Worm (Caenorhabditis elegans): ENCODE results near the gene F46H5.3.

Gene F46H5.3

ce11 chrX:7209151-7209550, 29.3 kb downstream of the F46H5.3 start:
- TF ChIP-seq pqm-1 (tag; optimal IDR thresholded peaks at IDR 0.05) (no peak), lin-14 (GFP tag; optimal IDR thresholded peaks at IDR 0.05) (no peak), lin-13 (GFP tag; optimal IDR thresholded peaks at IDR 0.05) (no peak)

ce11 chrX:7206419-7206818, 32.0 kb downstream of the F46H5.3 start, which contains the start of gene ZK867.2:
TSS of gene ZK867.2 (plus strand) at chrX:7206719.
- TF ChIP-seq hlh-4 (tag; optimal IDR thresholded peaks at IDR 0.05) (no peak), unc-86 (tag; optimal IDR thresholded peaks at IDR 0.05) (no peak), ztf-11 (tag; optimal IDR thresholded peaks at IDR 0.05) (no peak), lin-35 (GFP tag; optimal IDR thresholded peaks at IDR 0.05) (no peak), ceh-63 (GFP tag; optimal IDR thresholded peaks at IDR 0.05) (no peak), egl-27 (tag; optimal IDR thresholded peaks at IDR 0.05) (no peak), tlp-1 (tag; optimal IDR thresholded peaks at IDR 0.05) (no peak), unc-30 (tag; optimal IDR thresholded peaks at IDR 0.05) (no peak), lir-3 (tag; optimal IDR thresholded peaks at IDR 0.05; ENCODE audit: poor library complexity) (no peak), ceh-82 (tag; optimal IDR thresholded peaks at IDR 0.05) (no peak), nhr-20 (tag; optimal IDR thresholded peaks at IDR 0.05) (no peak), nhr-11 (tag; optimal IDR thresholded peaks at IDR 0.05) (no peak), fkh-8 (tag; optimal IDR thresholded peaks at IDR 0.05) (no peak), mef-2 (tag; optimal IDR thresholded peaks at IDR 0.05) (no peak), nhr-90 (tag; optimal IDR thresholded peaks at IDR 0.05; ENCODE audit: poor library complexity) (no peak), nhr-84 (tag; optimal IDR thresholded peaks at IDR 0.05) (no peak), zag-1 (tag; optimal IDR thresholded peaks at IDR 0.05) (no peak), blmp-1 (tag; optimal IDR thresholded peaks at IDR 0.05) (no peak), unc-130 (tag; optimal IDR thresholded peaks at IDR 0.05) (no peak), mep-1 (tag; optimal IDR thresholded peaks at IDR 0.05) (no peak)

ce11 chrX:7205195-7205594, 33.3 kb downstream of the F46H5.3 start, which contains the start of gene C55B6.5:
TSS of gene C55B6.5 (minus strand) at chrX:7205295.
- TF ChIP-seq skn-1 (tag; optimal IDR thresholded peaks at IDR 0.05), result no peak
- no peak for TF ChIP-seq ceh-8 (GFP tag; optimal IDR thresholded peaks at IDR 0.05)
- no peak for TF ChIP-seq unc-98 (GFP tag; IDR thresholded peaks at IDR 0.05)
- no peak for TF ChIP-seq hlh-4 (tag; optimal IDR thresholded peaks at IDR 0.05)

- TF ChIP-seq efl-1 (optimal IDR thresholded peaks at IDR 0.05), result no peak
- peak in 1 of 2 experiments; percentile 26 for TF ChIP-seq efl-1 (GFP tag; optimal IDR thresholded peaks at IDR 0.05 in 1 of 2)
- TF ChIP-seq C16A3.4 (tag; optimal IDR thresholded peaks at IDR 0.05), result no peak
Observed at ce11 chrX:7204175-7204574, 34.3 kb downstream of the F46H5.3 start.

ce11 chrX:7200475-7200874, 38.0 kb downstream of the F46H5.3 start:
- no peak for TF ChIP-seq fos-1 (tag; optimal IDR thresholded peaks at IDR 0.05)
- no peak for TF ChIP-seq skn-1 (tag; optimal IDR thresholded peaks at IDR 0.05)
- TF ChIP-seq tbx-2 (tag; optimal IDR thresholded peaks at IDR 0.05), result no peak
- TF ChIP-seq elt-2 (tag; optimal IDR thresholded peaks at IDR 0.05), result peak; percentile 93
- no peak for TF ChIP-seq C04F5.9 (tag; optimal IDR thresholded peaks at IDR 0.05)
- no peak for TF ChIP-seq dpl-1 (GFP tag; optimal IDR thresholded peaks at IDR 0.05)
- TF ChIP-seq mdl-1 (tag; optimal IDR thresholded peaks at IDR 0.05), result peak in 1 of 2 experiments; percentile 13
- TF ChIP-seq lin-13 (GFP tag; optimal IDR thresholded peaks at IDR 0.05), result no peak
- no peak for TF ChIP-seq alr-1 (tag; optimal IDR thresholded peaks at IDR 0.05; ENCODE audit: borderline replicate concordance)
- TF ChIP-seq C16A3.4 (tag; optimal IDR thresholded peaks at IDR 0.05), result no peak
- peak in 1 of 2 experiments; percentile 30 for TF ChIP-seq lin-35 (GFP tag; optimal IDR thresholded peaks at IDR 0.05)
- no peak for TF ChIP-seq unc-62 (GFP tag; optimal IDR thresholded peaks at IDR 0.05)
- TF ChIP-seq nhr-71 (tag; optimal IDR thresholded peaks at IDR 0.05), result peak; percentile 46
- peak; percentile 30 for TF ChIP-seq nhr-19 (GFP tag; conservative IDR thresholded peaks at IDR 0.05)
- no peak for TF ChIP-seq nhr-90 (tag; optimal IDR thresholded peaks at IDR 0.05; ENCODE audit: poor library complexity)
- no peak for TF ChIP-seq elt-3 (tag; optimal IDR thresholded peaks at IDR 0.05)
- no peak for TF ChIP-seq ceh-63 (GFP tag; optimal IDR thresholded peaks at IDR 0.05)
- TF ChIP-seq unc-98 (GFP tag; IDR thresholded peaks at IDR 0.05), result no peak
- TF ChIP-seq aha-1 (tag; optimal IDR thresholded peaks at IDR 0.05), result no peak
- no peak for TF ChIP-seq nhr-237 (tag; optimal IDR thresholded peaks at IDR 0.05)
- no peak for TF ChIP-seq lir-3 (tag; optimal IDR thresholded peaks at IDR 0.05; ENCODE audit: poor library complexity)
- no peak for TF ChIP-seq ceh-90 (tag; optimal IDR thresholded peaks at IDR 0.05)
- no peak for TF ChIP-seq nhr-28 (tag; optimal IDR thresholded peaks at IDR 0.05)
- TF ChIP-seq hlh-4 (tag; optimal IDR thresholded peaks at IDR 0.05), result no peak
- no peak for TF ChIP-seq egl-27 (tag; optimal IDR thresholded peaks at IDR 0.05)
- TF ChIP-seq dsc-1 (tag; optimal IDR thresholded peaks at IDR 0.05), result no peak
